Worm (Caenorhabditis elegans) whole organism, L2 larva: ENCODE data around the gene clec-80.
A peak's percentile ranks its signal among the peaks of the same experiment; 100 is the strongest.
"Not testable (repeated sequence)": the region's sequence is repeated elsewhere in the genome, so short reads cannot be mapped to it uniquely, and the experiment has no call there.

Source experiments
- C34F6.9 ChIP-seq: fragments of 150-350 bp; optimal IDR thresholded peaks from 2 replicates; lab custom pipeline; 2014; ENCODE audit warnings: missing biosample characterization, missing genetic modification characterization
- F13H6.1 ChIP-seq: sonication (generic microtip); optimal IDR thresholded peaks from 2 replicates; lab custom pipeline; 2016; ENCODE audit warnings: missing genetic modification characterization, missing compliant biosample characterization
- R02D3.7 ChIP-seq: fragments of 150-350 bp; optimal IDR thresholded peaks from 2 replicates; lab custom pipeline; 2014; ENCODE audit warnings: missing biosample characterization, missing genetic modification characterization
- Y55F3AM.14 ChIP-seq: fragments of 200-800 bp; sonication (Bioruptor generic); optimal IDR thresholded peaks from 2 replicates; lab custom pipeline; 2018; ENCODE audit warnings: mild to moderate bottlenecking, missing genetic modification characterization, missing compliant biosample characterization
- ZK546.5 ChIP-seq: sonication (generic microtip); optimal IDR thresholded peaks from 2 replicates; lab custom pipeline; 2017; ENCODE audit warnings: missing biosample characterization, missing genetic modification characterization
- alr-1 ChIP-seq: fragments of 150-350 bp; optimal IDR thresholded peaks from 2 replicates; lab custom pipeline; 2014; ENCODE audit warnings: missing biosample characterization, missing genetic modification characterization
- aly-2 ChIP-seq: fragments of 150-350 bp; optimal IDR thresholded peaks from 2 replicates; lab custom pipeline; 2014; ENCODE audit warnings: missing biosample characterization, missing genetic modification characterization
- ama-1 ChIP-seq: fragments of 150-350 bp; optimal IDR thresholded peaks from 2 replicates; lab custom pipeline; 2018; ENCODE audit warnings: inconsistent platforms
- ceh-16 ChIP-seq: fragments of 150-350 bp; optimal IDR thresholded peaks from 2 replicates; lab custom pipeline; 2014; ENCODE audit warnings: missing biosample characterization, missing genetic modification characterization
- ceh-82 ChIP-seq: fragments of 150-350 bp; optimal IDR thresholded peaks from 2 replicates; lab custom pipeline; 2014; ENCODE audit warnings: missing biosample characterization, missing genetic modification characterization
- crh-2 ChIP-seq: sonication (generic microtip); optimal IDR thresholded peaks from 2 replicates; lab custom pipeline; 2017; ENCODE audit warnings: missing biosample characterization, missing genetic modification characterization
- dmd-4 ChIP-seq: sonication (generic microtip); optimal IDR thresholded peaks from 2 replicates; lab custom pipeline; 2017; ENCODE audit warnings: missing biosample characterization, missing genetic modification characterization
- fos-1 ChIP-seq: fragments of 150-350 bp; optimal IDR thresholded peaks from 2 replicates; lab custom pipeline; 2014; ENCODE audit warnings: missing biosample characterization, missing genetic modification characterization
- gmeb-1 ChIP-seq: fragments of 150-350 bp; optimal IDR thresholded peaks from 2 replicates; lab custom pipeline; 2014; ENCODE audit warnings: missing biosample characterization, missing genetic modification characterization
- lin-11 ChIP-seq: fragments of 150-350 bp; sonication (generic microtip); optimal IDR thresholded peaks from 2 replicates; lab custom pipeline; 2014; ENCODE audit warnings: missing biosample characterization, missing genetic modification characterization, inconsistent platforms, mixed read lengths
- lin-13 ChIP-seq: fragments of 150-350 bp; optimal IDR thresholded peaks from 2 replicates; lab custom pipeline; 2014; ENCODE audit warnings: missing biosample characterization, missing genetic modification reagents, missing genetic modification characterization
- lsy-2 ChIP-seq, 2 experiments: fragments of 150-350 bp in 1 of 2; sonication (generic microtip) in 1 of 2; optimal IDR thresholded peaks; 2 replicates each; lab custom pipeline; 2014 to 2017; ENCODE audit warnings: missing biosample characterization in 2 of 2, missing genetic modification characterization in 2 of 2
- mab-5 ChIP-seq: fragments of 150-350 bp; optimal IDR thresholded peaks from 2 replicates; lab custom pipeline; 2014; ENCODE audit warnings: missing biosample characterization, missing genetic modification characterization
- mbf-1 ChIP-seq: sonication (generic microtip); optimal IDR thresholded peaks from 2 replicates; lab custom pipeline; 2017; ENCODE audit warnings: missing biosample characterization, missing genetic modification characterization
- mdl-1 ChIP-seq, 2 experiments: fragments of 150-350 bp in 1 of 2; sonication (generic microtip) in 1 of 2; optimal IDR thresholded peaks; 2 replicates each; lab custom pipeline; 2017; ENCODE audit warnings: missing biosample characterization in 2 of 2, missing genetic modification characterization in 2 of 2
- nhr-10 ChIP-seq: sonication (generic microtip); optimal IDR thresholded peaks from 2 replicates; lab custom pipeline; 2017; ENCODE audit warnings: missing biosample characterization, missing genetic modification characterization
- nhr-11 ChIP-seq: fragments of 150-350 bp; optimal IDR thresholded peaks from 2 replicates; lab custom pipeline; 2014; ENCODE audit warnings: missing biosample characterization, missing genetic modification characterization
- nhr-12 ChIP-seq: fragments of 150-350 bp; optimal IDR thresholded peaks from 2 replicates; lab custom pipeline; 2014; ENCODE audit warnings: missing biosample characterization, missing genetic modification characterization
- nhr-129 ChIP-seq: fragments of 150-350 bp; optimal IDR thresholded peaks from 2 replicates; lab custom pipeline; 2014; ENCODE audit warnings: missing biosample characterization, missing genetic modification characterization
- nhr-21 ChIP-seq: fragments of 150-350 bp; optimal IDR thresholded peaks from 2 replicates; lab custom pipeline; 2014; ENCODE audit warnings: missing biosample characterization, missing genetic modification characterization
- nhr-23 ChIP-seq: fragments of 150-350 bp; optimal IDR thresholded peaks from 2 replicates; lab custom pipeline; 2014; ENCODE audit warnings: missing biosample characterization, missing genetic modification reagents, missing genetic modification characterization
- nhr-237 ChIP-seq: fragments of 150-350 bp; optimal IDR thresholded peaks from 2 replicates; lab custom pipeline; 2014; ENCODE audit warnings: missing biosample characterization, missing genetic modification characterization
- nhr-6 ChIP-seq: fragments of 150-350 bp; optimal IDR thresholded peaks from 2 replicates; lab custom pipeline; 2014; ENCODE audit warnings: missing biosample characterization, missing genetic modification characterization
- nhr-77 ChIP-seq: fragments of 150-350 bp; optimal IDR thresholded peaks from 2 replicates; lab custom pipeline; 2014; ENCODE audit warnings: missing biosample characterization, missing genetic modification characterization
- peb-1 ChIP-seq: fragments of 150-350 bp; optimal IDR thresholded peaks from 2 replicates; lab custom pipeline; 2014; ENCODE audit warnings: missing biosample characterization, missing genetic modification characterization
- sem-4 ChIP-seq: fragments of 150-350 bp; optimal IDR thresholded peaks from 2 replicates; lab custom pipeline; 2014; ENCODE audit warnings: missing biosample characterization, missing genetic modification reagents, missing genetic modification characterization
- skn-1 ChIP-seq: sonication (generic microtip); optimal IDR thresholded peaks from 2 replicates; lab custom pipeline; 2017; ENCODE audit warnings: missing biosample characterization, missing genetic modification characterization
- sma-3 ChIP-seq: sonication (generic microtip); optimal IDR thresholded peaks from 2 replicates; lab custom pipeline; 2016; ENCODE audit warnings: missing genetic modification reagents, missing genetic modification characterization, missing compliant biosample characterization
- sma-9 ChIP-seq, 2 experiments: fragments of 150-350 bp in 1 of 2; sonication (generic microtip) in 1 of 2; optimal IDR thresholded peaks; 2 replicates each; lab custom pipeline; 2014 to 2016; ENCODE audit warnings: missing genetic modification characterization in 2 of 2, mild to moderate bottlenecking in 1 of 2, missing biosample characterization in 1 of 2, missing compliant biosample characterization in 1 of 2, missing genetic modification reagents in 1 of 2, moderate library complexity in 1 of 2
- unc-39 ChIP-seq: fragments of 150-350 bp; optimal IDR thresholded peaks from 2 replicates; lab custom pipeline; 2014; ENCODE audit warnings: missing biosample characterization, missing genetic modification characterization
- unc-55 ChIP-seq: fragments of 150-350 bp; sonication (generic microtip); optimal IDR thresholded peaks from 3 replicates; lab custom pipeline; 2014; ENCODE audit warnings: missing biosample characterization, missing genetic modification reagents, missing genetic modification characterization
- zag-1 ChIP-seq: fragments of 150-350 bp; optimal IDR thresholded peaks from 2 replicates; lab custom pipeline; 2014; ENCODE audit warnings: missing biosample characterization, missing genetic modification characterization
- ztf-1 ChIP-seq: fragments of 200-800 bp; sonication (Bioruptor generic); conservative IDR thresholded peaks from 2 replicates; pipeline ENCODE4 v1.3.6; 2022; ENCODE audit warnings: missing genetic modification characterization, missing compliant biosample characterization
- ztf-11 ChIP-seq: sonication (generic microtip); optimal IDR thresholded peaks from 2 replicates; lab custom pipeline; 2017; ENCODE audit warnings: missing biosample characterization, missing genetic modification characterization
- ztf-4 ChIP-seq: fragments of 150-350 bp; optimal IDR thresholded peaks from 2 replicates; lab custom pipeline; 2014; ENCODE audit warnings: missing biosample characterization, missing genetic modification characterization

Gene clec-80

ce11 chrIV:2801004-2801403 is 22.5 kb upstream of the clec-80 start:
- TF ChIP-seq lin-11 (tag; lab: Kevin White, UChicago), result no peak
- no peak for TF ChIP-seq R02D3.7 (tag; lab: Kevin White, UChicago)
- no peak for TF ChIP-seq fos-1 (tag; lab: Kevin White, UChicago)
- no peak for TF ChIP-seq nhr-129
- no peak for TF ChIP-seq zag-1 (tag; lab: Kevin White, UChicago)
- no peak for TF ChIP-seq Y55F3AM.14 (GFP tag; lab: Kevin White, UChicago)
- peak; percentile 20 for TF ChIP-seq unc-55 (GFP tag; lab: Kevin White, UChicago)
- TF ChIP-seq skn-1 (tag; lab: Kevin White, UChicago), result no peak
- TF ChIP-seq mbf-1 (tag; lab: Kevin White, UChicago), result no peak
- no peak for TF ChIP-seq ztf-4 (tag; lab: Kevin White, UChicago)
- TF ChIP-seq aly-2 (tag; lab: Kevin White, UChicago), result no peak
- no peak for TF ChIP-seq sma-9 (GFP tag; optimal IDR thresholded peaks at IDR 0.05; lab: Kevin White, UChicago)
- TF ChIP-seq sma-9 (tag; optimal IDR thresholded peaks at IDR 0.05; lab: Kevin White, UChicago), result no peak
- no peak for TF ChIP-seq ztf-11 (tag; lab: Kevin White, UChicago)
- peak; percentile 10 for TF ChIP-seq C34F6.9 (tag; lab: Kevin White, UChicago)
- no peak for TF ChIP-seq nhr-10 (tag; lab: Kevin White, UChicago)
- peak; percentile 35 for TF ChIP-seq lin-13 (GFP tag; lab: Kevin White, UChicago)
- no peak for TF ChIP-seq peb-1 (tag; lab: Kevin White, UChicago)
- peak in 1 of 2 experiments; percentile 17 for TF ChIP-seq lsy-2 (tag; optimal IDR thresholded peaks at IDR 0.05; lab: Kevin White, UChicago)
- TF ChIP-seq nhr-6 (tag; lab: Kevin White, UChicago), result no peak
- TF ChIP-seq ceh-82 (tag; lab: Kevin White, UChicago), result no peak
- TF ChIP-seq mab-5 (tag; lab: Kevin White, UChicago), result no peak
- TF ChIP-seq gmeb-1 (tag; lab: Kevin White, UChicago), result no peak
- no peak for TF ChIP-seq ceh-16 (tag; lab: Kevin White, UChicago)
- TF ChIP-seq nhr-237, result no peak
- TF ChIP-seq nhr-11 (tag; lab: Kevin White, UChicago), result no peak
- no peak for TF ChIP-seq sem-4 (tag; lab: Kevin White, UChicago)
- no peak for TF ChIP-seq nhr-12 (tag; lab: Kevin White, UChicago)
- TF ChIP-seq ZK546.5 (tag; lab: Kevin White, UChicago), result no peak

ce11 chrIV:2801558-2801957 is 22.0 kb upstream of the clec-80 start, which contains the start of gene Y54G2A.44:
TSS of gene Y54G2A.44 (plus strand) at chrIV:2801858.
- TF ChIP-seq fos-1 (tag; lab: Kevin White, UChicago); nhr-237; mdl-1 (tag; optimal IDR thresholded peaks at IDR 0.05; lab: Kevin White, UChicago): not testable (repeated sequence)

ce11 chrIV:2802193-2802592 is 21.4 kb upstream of the clec-80 start:
- TF ChIP-seq unc-55 (GFP tag; lab: Kevin White, UChicago), result peak; percentile 20
- TF ChIP-seq dmd-4, result no peak

- TF ChIP-seq aly-2 (tag; lab: Kevin White, UChicago), result no peak
- TF ChIP-seq nhr-129, result no peak
- no peak for TF ChIP-seq ama-1 (lab: Kevin White, UChicago)
- TF ChIP-seq unc-39 (tag; lab: Kevin White, UChicago), result no peak
- TF ChIP-seq lsy-2 (tag; optimal IDR thresholded peaks at IDR 0.05; lab: Kevin White, UChicago), result no peak
- TF ChIP-seq Y55F3AM.14 (GFP tag; lab: Kevin White, UChicago), result no peak
- no peak for TF ChIP-seq crh-2 (tag; lab: Kevin White, UChicago)
- TF ChIP-seq R02D3.7 (tag; lab: Kevin White, UChicago), result no peak
These were observed 19.9 kb upstream of the clec-80 start, which contains the start of gene Y54G2A.32 for ce11 chrIV:2803652-2804051. TSS of gene Y54G2A.32 (plus strand) at chrIV:2803952.

- no peak for TF ChIP-seq nhr-21 (tag; lab: Kevin White, UChicago)
- peak; percentile 37 for TF ChIP-seq unc-55 (GFP tag; lab: Kevin White, UChicago)
- TF ChIP-seq nhr-23 (tag; lab: Kevin White, UChicago), result no peak
- TF ChIP-seq sma-9 (GFP tag; optimal IDR thresholded peaks at IDR 0.05; lab: Kevin White, UChicago), result peak; percentile 16
- no peak for TF ChIP-seq sma-9 (tag; optimal IDR thresholded peaks at IDR 0.05; lab: Kevin White, UChicago)
- TF ChIP-seq ztf-1, result no peak
- no peak for TF ChIP-seq ztf-4 (tag; lab: Kevin White, UChicago)
- no peak for TF ChIP-seq mdl-1 (tag; optimal IDR thresholded peaks at IDR 0.05; lab: Kevin White, UChicago)
- TF ChIP-seq Y55F3AM.14 (GFP tag; lab: Kevin White, UChicago), result peak; percentile 11
- no peak for TF ChIP-seq alr-1
- TF ChIP-seq crh-2 (tag; lab: Kevin White, UChicago), result peak; percentile 62
- no peak for TF ChIP-seq nhr-11 (tag; lab: Kevin White, UChicago)
- TF ChIP-seq fos-1 (tag; lab: Kevin White, UChicago), result peak; percentile 90
- TF ChIP-seq gmeb-1 (tag; lab: Kevin White, UChicago), result peak; percentile 42
- no peak for TF ChIP-seq nhr-77 (tag; lab: Kevin White, UChicago)
- no peak for TF ChIP-seq C34F6.9 (tag; lab: Kevin White, UChicago)
- TF ChIP-seq nhr-129, result peak; percentile 16
- TF ChIP-seq lsy-2 (tag; optimal IDR thresholded peaks at IDR 0.05; lab: Kevin White, UChicago), result peak in 1 of 2 experiments; percentile 48
- TF ChIP-seq skn-1 (tag; lab: Kevin White, UChicago), result peak; percentile 41
- TF ChIP-seq lin-13 (GFP tag; lab: Kevin White, UChicago), result peak; percentile 28
- TF ChIP-seq sma-3, result peak; percentile 19
- TF ChIP-seq nhr-10 (tag; lab: Kevin White, UChicago), result no peak
- TF ChIP-seq F13H6.1 (tag; lab: Kevin White, UChicago), result peak; percentile 23
These were observed 18.0 kb upstream of the clec-80 start, which contains the start of gene Y54G2A.45 for ce11 chrIV:2805525-2805924. TSS of gene Y54G2A.45 (plus strand) at chrIV:2805857.
